Worm (Caenorhabditis elegans) whole organism, L1 larva: Measurements from ENCODE around the gene eelo-1.

Experiments
- dpl-1 ChIP-seq, 3 experiments: fragments of 150-350 bp in 2 of 3; sonication (generic microtip) in 1 of 3; optimal IDR thresholded peaks; 2 replicates each; lab custom pipeline; 2014 to 2017; ENCODE audit warnings: missing biosample characterization in 3 of 3, missing genetic modification characterization in 3 of 3, missing genetic modification reagents in 3 of 3
- elt-2 ChIP-seq: sonication (generic microtip); optimal IDR thresholded peaks from 2 replicates; lab custom pipeline; 2016; ENCODE audit warnings: missing genetic modification characterization, mild to moderate bottlenecking, inconsistent platforms, missing compliant biosample characterization, missing genetic modification reagents
- ets-5 ChIP-seq: fragments of 200-800 bp; sonication (Bioruptor generic); IDR thresholded peaks from 2 replicates; pipeline ENCODE4 v1.3.6; 2022; ENCODE audit warnings: missing genetic modification characterization, missing compliant biosample characterization
- lin-13 ChIP-seq: fragments of 150-350 bp; optimal IDR thresholded peaks from 2 replicates; lab custom pipeline; 2014; ENCODE audit warnings: missing biosample characterization, missing genetic modification reagents, missing genetic modification characterization
- lin-14 ChIP-seq: fragments of 200-800 bp; sonication (Bioruptor generic); optimal IDR thresholded peaks from 2 replicates; lab custom pipeline; 2018; ENCODE audit warnings: mild to moderate bottlenecking, missing genetic modification characterization, moderate library complexity, missing compliant biosample characterization
- nhr-12 ChIP-seq: sonication (generic microtip); optimal IDR thresholded peaks from 2 replicates; lab custom pipeline; 2017; ENCODE audit warnings: missing biosample characterization, missing genetic modification characterization
- nhr-77 ChIP-seq: fragments of 150-350 bp; optimal IDR thresholded peaks from 2 replicates; lab custom pipeline; 2014; ENCODE audit warnings: missing biosample characterization, missing genetic modification characterization
- pax-3 ChIP-seq: fragments of 200-800 bp; sonication (Bioruptor generic); optimal IDR thresholded peaks from 2 replicates; lab custom pipeline; 2018; ENCODE audit warnings: mild to moderate bottlenecking, missing genetic modification characterization, moderate library complexity, missing compliant biosample characterization
- snpc-4 ChIP-seq: fragments of 150-350 bp; optimal IDR thresholded peaks from 2 replicates; lab custom pipeline; 2014; ENCODE audit warnings: missing biosample characterization, missing genetic modification characterization
- tlp-1 ChIP-seq: fragments of 150-350 bp; optimal IDR thresholded peaks from 2 replicates; lab custom pipeline; 2014; ENCODE audit warnings: missing biosample characterization, missing genetic modification characterization

DNA sequence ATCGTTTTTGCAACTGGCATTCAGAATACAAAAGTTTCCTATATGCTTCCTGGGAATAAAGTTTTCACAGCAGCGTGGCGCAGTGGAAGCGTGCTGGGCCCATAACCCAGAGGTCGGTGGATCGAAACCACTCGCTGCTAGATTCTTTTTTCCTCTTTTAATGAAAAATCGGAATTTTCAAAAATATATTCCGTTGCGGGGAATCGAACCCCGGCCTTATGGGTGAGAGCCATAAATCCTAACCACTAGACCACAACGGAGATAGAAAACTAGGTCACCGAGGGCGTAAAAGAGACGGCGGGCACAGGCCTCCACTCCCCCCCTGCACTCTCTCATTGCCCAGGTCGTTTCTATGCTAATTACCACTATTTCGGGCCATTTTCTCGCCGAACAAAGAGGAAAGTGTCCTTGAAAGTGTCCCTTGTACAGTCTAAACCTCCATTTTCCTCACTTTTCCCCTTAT lies 46.2 kb upstream of the eelo-1 start, which contains the start of gene Y22D7AL.6:
- TF ChIP-seq dpl-1 (GFP tag; optimal IDR thresholded peaks at IDR 0.05; lab: Kevin White, UChicago), result no peak
- TF ChIP-seq lin-13 (GFP tag; lab: Kevin White, UChicago), result no peak
- no peak for TF ChIP-seq pax-3 (tag; lab: Kevin White, UChicago)
- TF ChIP-seq tlp-1 (tag; lab: Kevin White, UChicago), result no peak
- peak; percentile 11 for TF ChIP-seq elt-2
- peak; percentile 4 for TF ChIP-seq lin-14 (GFP tag; lab: Kevin White, UChicago)
- TF ChIP-seq nhr-12 (tag; lab: Kevin White, UChicago), result no peak
- no peak for TF ChIP-seq ets-5
- no peak for TF ChIP-seq snpc-4 (tag; lab: Kevin White, UChicago)
- no peak for TF ChIP-seq nhr-77 (tag; lab: Kevin White, UChicago)
